3 fruit fly cellular contexts compared by ENCODE assay signal in genomic region chr2L:21107651-21108489, dm6.
TF ChIP-seq lines count a peak whose summit lies in the region.

No protein-coding gene starts in this region.

TF ChIP-seq in whole organism, embryonic, 481 proteins besides CTCF, POLR2A, EP300 and RAD21 (continued from another document and continues in another):
- TF ChIP-seq Lpt (GFP tag; optimal IDR thresholded peaks at IDR 0.05; lab: Kevin White, UChicago) (no peak), CG4730 (GFP tag; IDR thresholded peaks at IDR 0.05; lab: Robert Waterston, UW) (no peak), grau (tag; optimal IDR thresholded peaks at IDR 0.05; lab: Kevin White, UChicago) (peak; percentile 4), CG6791 (GFP tag; IDR thresholded peaks at IDR 0.05; lab: Robert Waterston, UW; ENCODE audit: partially characterized antibody) (no peak), Camta (GFP tag; optimal IDR thresholded peaks at IDR 0.05; lab: Kevin White, UChicago) (no peak), tgo (GFP tag; IDR thresholded peaks at IDR 0.05; lab: Robert Waterston, UW) (no peak), Deaf1 (tag; optimal IDR thresholded peaks at IDR 0.05; lab: Kevin White, UChicago) (peak; percentile 21), unpg (GFP tag; optimal IDR thresholded peaks at IDR 0.05; lab: Kevin White, UChicago) (peak; percentile 29), CG8944 (GFP tag; optimal IDR thresholded peaks at IDR 0.05; lab: Kevin White, UChicago) (no peak), Mad (GFP tag; optimal IDR thresholded peaks at IDR 0.05; lab: Kevin White, UChicago) (no peak), CG3847 (GFP tag; IDR thresholded peaks at IDR 0.05; lab: Robert Waterston, UW) (no peak), mld (GFP tag; IDR thresholded peaks at IDR 0.05; lab: Robert Waterston, UW; ENCODE audit: partially characterized antibody) (no peak), slbo (GFP tag; IDR thresholded peaks at IDR 0.05; lab: Robert Waterston, UW) (no peak), bsh (GFP tag; optimal IDR thresholded peaks at IDR 0.05; lab: Kevin White, UChicago) (peak in 1 of 2 experiments; percentile 37), E2f2 (GFP tag; IDR thresholded peaks at IDR 0.05; lab: Robert Waterston, UW) (peak; percentile 19; the same call in 1 of the 2 replicates), bbx (GFP tag; IDR thresholded peaks at IDR 0.05; lab: Robert Waterston, UW; ENCODE audit: partially characterized antibody) (0 out of 2 replicates have a peak, but pooled peaks have one; percentile 22), ci (GFP tag; IDR thresholded peaks at IDR 0.05; lab: Robert Waterston, UW) (no peak), ac (GFP tag; optimal IDR thresholded peaks at IDR 0.05; lab: Kevin White, UChicago) (no peak), CG9215 (GFP tag; IDR thresholded peaks at IDR 0.05; lab: Robert Waterston, UW) (no peak), CG12299 (tag; optimal IDR thresholded peaks at IDR 0.05; lab: Kevin White, UChicago) (no peak), trem (tag; optimal IDR thresholded peaks at IDR 0.05; lab: Kevin White, UChicago) (no peak), CG2120 (GFP tag; optimal IDR thresholded peaks at IDR 0.05; lab: Kevin White, UChicago) (peak; percentile 15), Sry-δ (GFP tag; optimal IDR thresholded peaks at IDR 0.05; lab: Kevin White, UChicago) (no peak), CG12155 (GFP tag; optimal IDR thresholded peaks at IDR 0.05; lab: Kevin White, UChicago) (peak; percentile 5), PHDP (tag; optimal IDR thresholded peaks at IDR 0.05; lab: Kevin White, UChicago) (no peak), ind (GFP tag; optimal IDR thresholded peaks at IDR 0.05; lab: Kevin White, UChicago) (no peak), Xbp1 (GFP tag; optimal IDR thresholded peaks at IDR 0.05; lab: Kevin White, UChicago) (peak; percentile 8), dysf (GFP tag; IDR thresholded peaks at IDR 0.05; lab: Robert Waterston, UW) (no peak), CG4424 (GFP tag; optimal IDR thresholded peaks at IDR 0.05; lab: Kevin White, UChicago) (peak; percentile 32), CG1647 (GFP tag; optimal IDR thresholded peaks at IDR 0.05; lab: Kevin White, UChicago) (no peak), fd96Cb (tag; optimal IDR thresholded peaks at IDR 0.05; lab: Kevin White, UChicago) (peak; percentile 7), CG34422 (GFP tag; IDR thresholded peaks at IDR 0.05; lab: Robert Waterston, UW) (peak; percentile 28; the same call in 1 of the 3 replicates), CG10366 (GFP tag; IDR thresholded peaks at IDR 0.05; lab: Robert Waterston, UW) (no peak), H2.0 (GFP tag; IDR thresholded peaks at IDR 0.05; lab: Robert Waterston, UW) (no peak), gce (GFP tag; IDR thresholded peaks at IDR 0.05; lab: Robert Waterston, UW) (no peak), slou (GFP tag; optimal IDR thresholded peaks at IDR 0.05; lab: Kevin White, UChicago) (no peak), CG2199 (GFP tag; IDR thresholded peaks at IDR 0.05; lab: Robert Waterston, UW) (0 out of 3 replicates have a peak, but pooled peaks have one; percentile 16), pnt (GFP tag; optimal IDR thresholded peaks at IDR 0.05; lab: Kevin White, UChicago) (no peak), Hsf (GFP tag; optimal IDR thresholded peaks at IDR 0.05; lab: Kevin White, UChicago) (no peak), ham (GFP tag; IDR thresholded peaks at IDR 0.05; lab: Robert Waterston, UW) (no peak), gem (tag; optimal IDR thresholded peaks at IDR 0.05; lab: Kevin White, UChicago) (peak; percentile 42), Usf (GFP tag; optimal IDR thresholded peaks at IDR 0.05; lab: Kevin White, UChicago) (no peak), schlank (tag; optimal IDR thresholded peaks at IDR 0.05; lab: Kevin White, UChicago) (no peak), Mrtf (GFP tag; IDR thresholded peaks at IDR 0.05; lab: Robert Waterston, UW) (no peak), gcm (GFP tag; optimal IDR thresholded peaks at IDR 0.05; lab: Kevin White, UChicago) (no peak)

TF ChIP-seq in whole organism, prepupa, 60 proteins besides CTCF, POLR2A, EP300 and RAD21 (continued from another document):
- peak; percentile 54 for TF ChIP-seq Eip75B (GFP tag; optimal IDR thresholded peaks at IDR 0.05; lab: Kevin White, UChicago)
- TF ChIP-seq CG8119 (GFP tag; IDR thresholded peaks at IDR 0.05; lab: Robert Waterston, UW), result peak; percentile 58; the same call in 2 of the 3 replicates
- TF ChIP-seq Gug (GFP tag; IDR thresholded peaks at IDR 0.05; lab: Robert Waterston, UW), result 0 out of 2 replicates have a peak, but pooled peaks have one; percentile 35
- TF ChIP-seq CG10669 (GFP tag; optimal IDR thresholded peaks at IDR 0.05; lab: Kevin White, UChicago), result no peak
- TF ChIP-seq Hr39 (GFP tag; optimal IDR thresholded peaks at IDR 0.05; lab: Kevin White, UChicago), result peak; percentile 35
- TF ChIP-seq topi (GFP tag; optimal IDR thresholded peaks at IDR 0.05; lab: Kevin White, UChicago), result no peak
- TF ChIP-seq CG7368 (GFP tag; optimal IDR thresholded peaks at IDR 0.05; lab: Kevin White, UChicago), result no peak
- TF ChIP-seq CG6792 (GFP tag; optimal IDR thresholded peaks at IDR 0.05; lab: Kevin White, UChicago), result no peak
- peak; percentile 53 for TF ChIP-seq acj6 (GFP tag; optimal IDR thresholded peaks at IDR 0.05; lab: Kevin White, UChicago)
- peak; percentile 55 for TF ChIP-seq CG3919 (GFP tag; optimal IDR thresholded peaks at IDR 0.05; lab: Kevin White, UChicago)
- TF ChIP-seq eg (GFP tag; IDR thresholded peaks at IDR 0.05; lab: Robert Waterston, UW), result peak; percentile 47
- no peak for TF ChIP-seq vri (GFP tag; optimal IDR thresholded peaks at IDR 0.05; lab: Kevin White, UChicago)
- no peak for TF ChIP-seq net (GFP tag; optimal IDR thresholded peaks at IDR 0.05; lab: Kevin White, UChicago)
- TF ChIP-seq CG6808 (GFP tag; optimal IDR thresholded peaks at IDR 0.05; lab: Kevin White, UChicago), result no peak
- TF ChIP-seq pdm3 (GFP tag; optimal IDR thresholded peaks at IDR 0.05; lab: Kevin White, UChicago), result peak; percentile 45
- TF ChIP-seq Blimp-1 (GFP tag; optimal IDR thresholded peaks at IDR 0.05; lab: Kevin White, UChicago), result no peak
- TF ChIP-seq CG6276 (GFP tag; optimal IDR thresholded peaks at IDR 0.05; lab: Kevin White, UChicago), result no peak
- peak; percentile 44 for TF ChIP-seq Met (GFP tag; optimal IDR thresholded peaks at IDR 0.05; lab: Kevin White, UChicago)
- TF ChIP-seq spab (GFP tag; optimal IDR thresholded peaks at IDR 0.05; lab: Kevin White, UChicago), result no peak
- TF ChIP-seq Eip78C (GFP tag; lab: Kevin White, UChicago), result peak; percentile 85
- TF ChIP-seq Eip93F (GFP tag; optimal IDR thresholded peaks at IDR 0.05; lab: Kevin White, UChicago), result no peak
- no peak for TF ChIP-seq Hr38 (GFP tag; optimal IDR thresholded peaks at IDR 0.05; lab: Kevin White, UChicago)
- peak; percentile 0 for TF ChIP-seq CG4318 (GFP tag; optimal IDR thresholded peaks at IDR 0.05; lab: Kevin White, UChicago)
- TF ChIP-seq Lpt (GFP tag; optimal IDR thresholded peaks at IDR 0.05; lab: Kevin White, UChicago), result peak; percentile 42
- TF ChIP-seq CG32006 (GFP tag; optimal IDR thresholded peaks at IDR 0.05; lab: Kevin White, UChicago), result peak; percentile 60
- peak; percentile 8 for TF ChIP-seq CG34406 (GFP tag; optimal IDR thresholded peaks at IDR 0.05; lab: Kevin White, UChicago)
- TF ChIP-seq CG16779 (tag; optimal IDR thresholded peaks at IDR 0.05; lab: Kevin White, UChicago), result no peak
- TF ChIP-seq svp (GFP tag; lab: Kevin White, UChicago), result no peak
- TF ChIP-seq CG11762 (GFP tag; optimal IDR thresholded peaks at IDR 0.05; lab: Kevin White, UChicago; ENCODE audit: insufficient read depth), result peak; percentile 4
- no peak for TF ChIP-seq Ets21C (GFP tag; optimal IDR thresholded peaks at IDR 0.05; lab: Kevin White, UChicago)
- TF ChIP-seq fkh (GFP tag; optimal IDR thresholded peaks at IDR 0.05; lab: Kevin White, UChicago), result no peak
- peak in 1 of 2 experiments; percentile 34 for TF ChIP-seq salr (GFP tag; optimal IDR thresholded peaks at IDR 0.05; lab: Kevin White, UChicago)
- no peak for TF ChIP-seq CG8319 (GFP tag; optimal IDR thresholded peaks at IDR 0.05; lab: Kevin White, UChicago)
- TF ChIP-seq CG15336 (GFP tag; IDR thresholded peaks at IDR 0.05; lab: Robert Waterston, UW), result no peak; the same call in 1 of the 2 replicates
- TF ChIP-seq cyc (GFP tag; optimal IDR thresholded peaks at IDR 0.05; lab: Kevin White, UChicago), result peak; percentile 12
- TF ChIP-seq dsx (GFP tag; optimal IDR thresholded peaks at IDR 0.05; lab: Kevin White, UChicago; ENCODE audit: poor library complexity, severe bottlenecking), result no peak
- TF ChIP-seq Sox15 (GFP tag; optimal IDR thresholded peaks at IDR 0.05; lab: Kevin White, UChicago), result no peak
- TF ChIP-seq Smox (GFP tag; optimal IDR thresholded peaks at IDR 0.05; lab: Kevin White, UChicago), result peak; percentile 45
- peak; percentile 15 for TF ChIP-seq Sox102F (GFP tag; optimal IDR thresholded peaks at IDR 0.05; lab: Kevin White, UChicago)
TF ChIP-seq in whole organism, prepupa: peak in this region for 30.

TF ChIP-seq in whole organism, wandering third instar larva, 38 proteins besides CTCF, POLR2A, EP300 and RAD21 (continued from another document):
- no peak for TF ChIP-seq Rel (GFP tag; optimal IDR thresholded peaks at IDR 0.05; lab: Kevin White, UChicago)
- no peak for TF ChIP-seq Rel (tag; optimal IDR thresholded peaks at IDR 0.05; lab: Kevin White, UChicago)
- TF ChIP-seq Jra (GFP tag; optimal IDR thresholded peaks at IDR 0.05; lab: Kevin White, UChicago), result no peak
- no peak for TF ChIP-seq sv (GFP tag; optimal IDR thresholded peaks at IDR 0.05; lab: Kevin White, UChicago)
- peak; percentile 6 for TF ChIP-seq CG32264 (GFP tag; optimal IDR thresholded peaks at IDR 0.05; lab: Kevin White, UChicago)
- TF ChIP-seq Hr83 (GFP tag; optimal IDR thresholded peaks at IDR 0.05; lab: Kevin White, UChicago; ENCODE audit: poor library complexity, severe bottlenecking), result no peak
- TF ChIP-seq foxo (GFP tag; optimal IDR thresholded peaks at IDR 0.05; lab: Kevin White, UChicago), result peak in 1 of 2 experiments; percentile 39
- peak; percentile 42 for TF ChIP-seq woc (GFP tag; optimal IDR thresholded peaks at IDR 0.05; lab: Kevin White, UChicago)
- no peak for TF ChIP-seq Sp1 (GFP tag; optimal IDR thresholded peaks at IDR 0.05; lab: Kevin White, UChicago)
- no peak for TF ChIP-seq Mio (GFP tag; optimal IDR thresholded peaks at IDR 0.05; lab: Kevin White, UChicago)
- peak; percentile 29 for TF ChIP-seq fru (GFP tag; optimal IDR thresholded peaks at IDR 0.05; lab: Kevin White, UChicago)
- TF ChIP-seq sage (GFP tag; optimal IDR thresholded peaks at IDR 0.05; lab: Kevin White, UChicago), result no peak
